Fruit fly (Drosophila melanogaster): ENCODE data around the gene CG12316.

Gene CG12316

DNA sequence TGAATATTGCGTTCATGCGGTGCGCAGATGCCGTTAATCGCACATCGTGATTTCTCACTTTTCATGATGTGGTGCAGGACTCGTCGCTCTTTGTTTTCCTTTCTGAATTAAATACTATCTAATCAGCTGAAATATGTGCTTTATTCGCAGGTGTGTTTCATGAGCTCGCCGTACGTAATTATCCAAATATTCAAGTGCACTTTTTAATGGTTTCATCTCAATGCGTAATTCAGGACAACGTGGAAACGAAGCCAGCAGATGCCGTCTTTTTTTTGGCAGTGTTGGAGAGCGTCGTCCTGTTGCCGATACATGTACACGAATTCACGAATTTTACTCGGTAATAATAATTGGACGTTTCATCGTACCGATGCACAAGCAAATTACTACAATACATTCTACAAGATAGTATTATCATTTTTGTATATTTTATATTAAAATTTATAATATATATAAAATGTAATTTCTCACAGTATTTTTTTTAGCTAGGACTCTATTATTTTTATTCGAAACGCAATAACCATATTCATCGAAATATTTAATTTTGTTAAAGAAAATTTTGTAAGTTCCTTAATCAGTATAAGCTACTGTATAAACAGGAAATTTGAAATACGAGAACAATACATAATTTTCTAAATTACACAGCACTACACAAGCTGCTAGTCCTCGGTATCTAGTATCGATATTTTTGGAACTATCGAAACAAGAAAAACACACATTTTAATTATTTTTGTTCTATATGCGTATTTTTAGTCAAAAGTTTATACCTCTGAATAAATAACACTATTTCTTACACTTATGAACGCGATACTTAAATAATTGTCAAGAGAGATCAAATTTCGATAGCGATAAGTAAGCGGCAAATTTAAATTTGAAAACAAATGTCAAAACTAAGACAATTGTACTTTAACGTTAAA lies at the start of gene CG12316 (continued):
- TF ChIP-seq Trl (optimal IDR thresholded peaks at IDR 0.05) (no peak), Trl (GFP tag; optimal IDR thresholded peaks at IDR 0.05) (peak; percentile 91), amos (GFP tag; IDR thresholded peaks at IDR 0.05; ENCODE audit: partially characterized antibody) (peak; percentile 76), CG1024 (GFP tag; IDR thresholded peaks at IDR 0.05) (peak; percentile 82), seq (GFP tag; IDR thresholded peaks at IDR 0.05) (peak; percentile 87), Med (GFP tag) (peak; percentile 99), Sox100B (GFP tag; optimal IDR thresholded peaks at IDR 0.05) (peak; percentile 91), CG30431 (GFP tag; optimal IDR thresholded peaks at IDR 0.05) (peak; percentile 85), Vsx1 (GFP tag; optimal IDR thresholded peaks at IDR 0.05) (peak; percentile 81), eyg (GFP tag; optimal IDR thresholded peaks at IDR 0.05) (peak; percentile 85), Side (GFP tag; optimal IDR thresholded peaks at IDR 0.05) (peak; percentile 93), gce (GFP tag; IDR thresholded peaks at IDR 0.05) (peak; percentile 36; the same call in 2 of the 3 replicates), br (optimal IDR thresholded peaks at IDR 0.05) (no peak), CG14014 (GFP tag; IDR thresholded peaks at IDR 0.05) (peak; percentile 79), ac (GFP tag; optimal IDR thresholded peaks at IDR 0.05) (peak; percentile 90), Oaz (GFP tag; IDR thresholded peaks at IDR 0.05) (peak; percentile 63), pb (GFP tag; optimal IDR thresholded peaks at IDR 0.05) (peak; percentile 94), MESR4 (GFP tag; optimal IDR thresholded peaks at IDR 0.05) (peak; percentile 70), hth (optimal IDR thresholded peaks at IDR 0.05) (no peak), CG34376 (GFP tag; optimal IDR thresholded peaks at IDR 0.05) (peak; percentile 94), tx (GFP tag; optimal IDR thresholded peaks at IDR 0.05) (peak; percentile 84), mld (GFP tag; IDR thresholded peaks at IDR 0.05; ENCODE audit: partially characterized antibody) (peak; percentile 47; the same call in 1 of the 3 replicates), CG4328 (GFP tag; optimal IDR thresholded peaks at IDR 0.05) (peak; percentile 94), so (GFP tag; IDR thresholded peaks at IDR 0.05) (peak; percentile 85), Meics (GFP tag; optimal IDR thresholded peaks at IDR 0.05) (peak; percentile 93), gfzf (GFP tag; optimal IDR thresholded peaks at IDR 0.05) (no peak), CG6813 (GFP tag; optimal IDR thresholded peaks at IDR 0.05) (peak; percentile 94), Chrac-16 (GFP tag; optimal IDR thresholded peaks at IDR 0.05) (peak; percentile 86), p53 (GFP tag; optimal IDR thresholded peaks at IDR 0.05) (peak; percentile 85), HmgZ (tag; optimal IDR thresholded peaks at IDR 0.05) (peak; percentile 94), Awh (GFP tag; IDR thresholded peaks at IDR 0.05) (peak; percentile 85), Ravus (GFP tag; IDR thresholded peaks at IDR 0.05) (peak; percentile 42; the same call in 1 of the 2 replicates), CHES-1-like (GFP tag; optimal IDR thresholded peaks at IDR 0.05) (peak; percentile 89), CG10431 (GFP tag; optimal IDR thresholded peaks at IDR 0.05) (peak; percentile 79), CG17359 (tag; optimal IDR thresholded peaks at IDR 0.05) (peak; percentile 88), MBD-R2 (GFP tag; IDR thresholded peaks at IDR 0.05) (peak; percentile 61), CG9932 (GFP tag; IDR thresholded peaks at IDR 0.05) (peak; percentile 81), en (GFP tag; optimal IDR thresholded peaks at IDR 0.05) (peak; percentile 85), tup (GFP tag; optimal IDR thresholded peaks at IDR 0.05) (peak; percentile 87), CG6683 (GFP tag; optimal IDR thresholded peaks at IDR 0.05) (peak; percentile 81), CG9876 (GFP tag; optimal IDR thresholded peaks at IDR 0.05) (peak; percentile 74), ERR (GFP tag; optimal IDR thresholded peaks at IDR 0.05) (peak; percentile 87), CG12071 (GFP tag; optimal IDR thresholded peaks at IDR 0.05) (peak; percentile 94), Nf-YB (GFP tag; optimal IDR thresholded peaks at IDR 0.05) (peak; percentile 80), CG13894 (tag; optimal IDR thresholded peaks at IDR 0.05) (peak; percentile 91), CG2875 (GFP tag; optimal IDR thresholded peaks at IDR 0.05) (peak; percentile 89), CG16863 (GFP tag; optimal IDR thresholded peaks at IDR 0.05) (peak; percentile 91), maf-S (GFP tag; optimal IDR thresholded peaks at IDR 0.05) (peak; percentile 89), ken (GFP tag; IDR thresholded peaks at IDR 0.05) (peak; percentile 85), vvl (GFP tag; IDR thresholded peaks at IDR 0.05) (peak; percentile 92)
